Worm (Caenorhabditis elegans) whole organism, L1 larva: ENCODE data around the gene daam-1.

Experiments used
- C34B4.2 ChIP-seq: sonication (generic microtip); optimal IDR thresholded peaks from 2 replicates; lab custom pipeline; 2017; ENCODE audit warnings: mild to moderate bottlenecking, missing genetic modification characterization, missing compliant biosample characterization
- hlh-17 ChIP-seq: fragments of 200-800 bp; sonication (Bioruptor generic); optimal IDR thresholded peaks from 2 replicates; lab custom pipeline; 2018; ENCODE audit warnings: missing genetic modification characterization, mild to moderate bottlenecking, missing compliant biosample characterization, moderate library complexity, borderline replicate concordance
- xbp-1 ChIP-seq: sonication (generic microtip); optimal IDR thresholded peaks from 2 replicates; lab custom pipeline; 2016; ENCODE audit warnings: missing genetic modification characterization, missing compliant biosample characterization

DNA sequence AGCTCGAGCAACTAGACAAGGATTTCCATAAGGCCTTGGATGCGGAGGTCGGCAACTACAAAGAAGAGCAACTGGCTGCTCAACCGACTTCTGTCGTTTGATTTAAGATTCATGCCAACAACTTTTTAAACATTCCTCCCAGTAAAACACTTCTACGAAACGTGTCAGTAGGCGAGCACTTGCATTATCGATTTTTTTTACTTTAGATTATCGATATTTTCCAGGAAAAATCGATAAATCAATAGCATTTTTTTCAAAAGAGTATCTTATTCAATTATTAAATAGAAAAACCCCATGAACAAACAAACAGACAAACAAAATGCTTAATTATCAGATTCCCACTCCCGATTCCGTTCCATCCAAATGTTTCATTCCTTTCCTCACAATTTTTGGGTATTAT lies 40.6 kb downstream of the daam-1 start:
- TF ChIP-seq hlh-17 (no peak), xbp-1 (tag; lab: Kevin White, UChicago) (no peak), C34B4.2 (tag; lab: Kevin White, UChicago) (no peak)
